Worm (Caenorhabditis elegans) whole organism, young adult: Measurements from ENCODE around the gene D1025.10.

ENCODE experiments used
- cebp-1 ChIP-seq, 2 experiments: fragments of 200-800 bp in 1 of 2; sonication (Bioruptor generic) in 1 of 2; sonication (generic microtip) in 1 of 2; IDR thresholded peaks in 1 of 2; optimal IDR thresholded peaks in 1 of 2; 2 replicates each; pipeline versions ENCODE4 v1.3.6 to Lab custom; 2017 to 2022; ENCODE audit warnings: missing compliant biosample characterization in 2 of 2, missing genetic modification characterization in 2 of 2, mild to moderate bottlenecking in 1 of 2, missing genetic modification reagents in 1 of 2, moderate library complexity in 1 of 2
- dpl-1 ChIP-seq: fragments of 150-350 bp; optimal IDR thresholded peaks from 2 replicates; lab custom pipeline; 2014; ENCODE audit warnings: missing biosample characterization, missing genetic modification reagents, missing genetic modification characterization
- ekl-4 ChIP-seq: fragments of 200-800 bp; sonication (Bioruptor generic); IDR thresholded peaks from 2 replicates; pipeline ENCODE4 v1.3.6; 2022; ENCODE audit warnings: missing genetic modification reagents, missing genetic modification characterization, missing compliant biosample characterization

DNA sequence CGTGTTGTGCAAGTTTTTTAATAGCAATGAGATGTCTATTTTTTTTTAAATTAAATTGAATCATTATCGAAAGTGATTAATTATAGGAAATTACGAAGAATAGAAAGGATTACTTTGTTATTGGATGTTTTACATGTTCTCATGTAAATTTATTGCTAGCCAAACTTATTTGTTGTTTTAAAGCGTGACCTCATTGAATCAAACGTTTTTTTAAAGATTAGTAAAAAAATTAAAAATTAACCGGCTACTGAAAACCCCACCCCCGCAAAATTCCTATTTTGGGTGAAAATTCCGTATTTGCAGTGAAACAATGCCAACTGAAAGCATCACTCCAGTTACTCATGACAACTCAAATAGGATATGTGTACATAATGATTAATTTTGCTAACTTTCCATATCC lies 31.8 kb upstream of the D1025.10 start, which contains the start of gene M163.8:
- TF ChIP-seq dpl-1 (no peak), cebp-1 (GFP tag; IDR thresholded peaks at IDR 0.05; lab: Robert Waterston, UW) (no peak), cebp-1 (tag; optimal IDR thresholded peaks at IDR 0.05; lab: Kevin White, UChicago) (no peak), ekl-4 (GFP tag; lab: Robert Waterston, UW) (no peak)
